Fruit fly (Drosophila melanogaster): ENCODE results near the gene CG17568.
A peak's percentile ranks its signal among the peaks of the same experiment; 100 is the strongest.

DNA sequence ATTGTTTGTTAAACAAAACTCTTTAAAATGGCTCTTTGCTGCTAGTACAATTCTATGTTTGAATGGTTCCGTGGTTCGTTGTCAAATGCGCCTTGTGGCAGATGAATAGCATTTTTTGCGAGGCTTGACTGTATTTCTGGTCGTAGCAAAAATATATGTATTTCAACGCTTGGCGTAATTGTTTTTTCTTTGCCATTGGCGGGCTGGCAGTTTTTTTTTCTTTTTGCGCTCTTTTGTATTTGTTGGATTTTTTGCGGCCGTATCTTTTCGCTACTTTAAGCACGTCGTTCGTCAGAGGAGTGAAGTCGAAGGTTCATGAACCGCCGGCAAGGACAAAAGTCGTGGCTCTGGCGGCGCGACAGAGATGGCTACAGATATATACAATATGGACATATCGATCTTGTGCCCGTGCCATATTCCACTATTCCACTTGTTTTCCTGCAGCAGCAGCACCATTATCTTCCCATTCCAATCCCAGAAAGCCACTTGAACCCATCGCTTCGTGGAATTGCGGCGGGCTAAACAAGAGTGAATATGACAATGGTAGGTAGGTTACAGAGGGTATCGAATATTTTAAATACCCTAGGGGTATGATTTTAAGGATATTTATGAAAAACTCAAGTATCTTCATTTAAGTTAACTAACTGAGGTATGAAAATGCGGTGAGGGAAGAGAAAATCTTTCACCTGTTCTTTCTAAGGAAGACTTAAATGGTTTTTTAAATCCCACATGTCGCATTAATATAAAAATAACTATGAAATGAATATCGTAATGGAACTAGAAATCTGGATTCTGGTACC is 25.4 kb downstream of the CG17568 start:
- peak in 1 of 2 experiments; percentile 67 for TF ChIP-seq EcR (GFP tag; optimal IDR thresholded peaks at IDR 0.05)
- no peak for TF ChIP-seq psq (optimal IDR thresholded peaks at IDR 0.05)
- no peak for TF ChIP-seq usp (GFP tag; optimal IDR thresholded peaks at IDR 0.05)
- TF ChIP-seq CG8478 (optimal IDR thresholded peaks at IDR 0.05), result no peak
- TF ChIP-seq pan (optimal IDR thresholded peaks at IDR 0.05), result no peak
